Fruit fly (Drosophila melanogaster) Kc167 (cell line): ENCODE measurements around the gene CG2021.

Experiments used
- insv ChIP-seq: fragments of >200 bp; optimal IDR thresholded peaks from 3 replicates; lab custom pipeline; 2018; ENCODE audit warnings: missing external identifiers
- ttk ChIP-seq: sonication (Bioruptor generic); optimal IDR thresholded peaks from 2 replicates; lab custom pipeline; 2017; ENCODE audit warnings: missing external identifiers

DNA sequence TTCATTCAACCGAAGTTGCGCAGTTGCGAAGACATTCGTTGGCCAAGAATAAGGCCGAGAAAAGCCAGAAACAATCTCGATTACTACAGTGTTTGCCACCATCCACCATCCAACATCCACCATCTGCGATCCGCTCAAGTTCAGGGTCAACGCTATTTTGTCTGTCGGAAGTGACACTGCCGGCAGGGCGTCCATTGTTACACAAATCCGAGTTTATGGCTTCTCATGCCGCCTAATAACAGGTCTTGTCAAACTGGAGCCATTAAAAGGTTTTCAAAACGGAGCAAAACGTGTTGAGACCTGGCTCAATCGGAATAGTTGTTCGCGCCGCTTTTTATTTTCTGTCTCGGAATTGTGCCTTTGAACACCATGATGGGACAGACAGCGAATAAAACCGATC, 41.6 kb upstream of the CG2021 start:
- no peak for TF ChIP-seq insv (lab: Kevin White, UChicago)
- TF ChIP-seq ttk (lab: Kevin White, UChicago), result no peak
